Fruit fly (Drosophila melanogaster) whole organism, pupa: ENCODE measurements around the gene Ranbp21.
A peak's percentile ranks its signal among the peaks of the same experiment; 100 is the strongest.

Experiments used
- CG10348 ChIP-seq: fragments of 200-800 bp; sonication (Bioruptor generic); IDR thresholded peaks from 2 replicates; pipeline ENCODE4 v1.3.6; 2022; ENCODE audit warnings: missing biosample characterization, missing genetic modification characterization
- CG12605 ChIP-seq: fragments of 200-800 bp; sonication (Bioruptor generic); IDR thresholded peaks from 2 replicates; pipeline ENCODE4 v1.3.6; 2022; ENCODE audit warnings: missing biosample characterization, missing genetic modification characterization
- CG13204 ChIP-seq: fragments of 200-800 bp; sonication (Bioruptor generic); optimal IDR thresholded peaks from 2 replicates; lab custom pipeline; 2018; ENCODE audit warnings: missing biosample characterization, mild to moderate bottlenecking, missing genetic modification characterization, moderate library complexity
- CG14655 ChIP-seq: fragments of 200-800 bp; sonication (Bioruptor generic); optimal IDR thresholded peaks from 3 replicates; lab custom pipeline; 2017; ENCODE audit warnings: mild to moderate bottlenecking, missing biosample characterization, missing genetic modification reagents, missing genetic modification characterization
- CG15710 ChIP-seq: fragments of 200-800 bp; sonication (Bioruptor generic); optimal IDR thresholded peaks from 2 replicates; lab custom pipeline; 2018; ENCODE audit warnings: missing biosample characterization, mild to moderate bottlenecking, missing genetic modification characterization, moderate library complexity
- CG17806 ChIP-seq: fragments of 200-800 bp; sonication (Bioruptor generic); optimal IDR thresholded peaks from 2 replicates; lab custom pipeline; 2018; ENCODE audit warnings: missing biosample characterization, mild to moderate bottlenecking, missing genetic modification characterization, moderate library complexity
- CG32121 ChIP-seq: fragments of 200-800 bp; sonication (Bioruptor generic); IDR thresholded peaks from 2 replicates; pipeline ENCODE4 v1.3.6; 2022; ENCODE audit warnings: missing biosample characterization, missing genetic modification characterization
- CG34367 ChIP-seq: fragments of 200-800 bp; sonication (Bioruptor generic); optimal IDR thresholded peaks from 2 replicates; lab custom pipeline; 2018; ENCODE audit warnings: missing biosample characterization, mild to moderate bottlenecking, missing genetic modification characterization
- CG4496 ChIP-seq: fragments of 200-800 bp; sonication (Bioruptor generic); IDR thresholded peaks from 3 replicates; pipeline ENCODE4 v1.3.6; 2022; ENCODE audit warnings: missing biosample characterization, missing genetic modification characterization
- CG8159 ChIP-seq: fragments of 200-800 bp; sonication (Bioruptor generic); optimal IDR thresholded peaks from 3 replicates; lab custom pipeline; 2018; ENCODE audit warnings: missing biosample characterization, mild to moderate bottlenecking, missing genetic modification characterization, moderate library complexity
- CG8301 ChIP-seq: fragments of 200-800 bp; sonication (Bioruptor generic); optimal IDR thresholded peaks from 2 replicates; lab custom pipeline; 2018; ENCODE audit warnings: missing biosample characterization, mild to moderate bottlenecking, missing genetic modification characterization
- CG9948 ChIP-seq: fragments of 200-800 bp; sonication (Bioruptor generic); optimal IDR thresholded peaks from 2 replicates; lab custom pipeline; 2018; ENCODE audit warnings: missing biosample characterization, mild to moderate bottlenecking, missing genetic modification characterization, moderate library complexity
- D1 ChIP-seq: fragments of 200-800 bp; sonication (Bioruptor generic); optimal IDR thresholded peaks from 2 replicates; lab custom pipeline; 2018; ENCODE audit warnings: missing biosample characterization, mild to moderate bottlenecking, missing genetic modification characterization, moderate library complexity
- EcR ChIP-seq: fragments of 200-800 bp; sonication (Bioruptor generic); optimal IDR thresholded peaks from 3 replicates; lab custom pipeline; 2019; ENCODE audit warnings: missing biosample characterization, missing genetic modification characterization, mild to moderate bottlenecking, moderate library complexity, missing genetic modification reagents
- Ets98B ChIP-seq: fragments of 200-800 bp; sonication (Bioruptor generic); IDR thresholded peaks from 2 replicates; pipeline ENCODE4 v1.3.6; 2022; ENCODE audit warnings: missing biosample characterization, missing genetic modification characterization
- Pif1A ChIP-seq: fragments of 200-800 bp; sonication (Bioruptor generic); optimal IDR thresholded peaks from 3 replicates; lab custom pipeline; 2016; ENCODE audit warnings: missing biosample characterization, missing genetic modification characterization
- Pif1B ChIP-seq: fragments of 200-800 bp; sonication (Bioruptor generic); optimal IDR thresholded peaks from 3 replicates; lab custom pipeline; 2016; ENCODE audit warnings: missing biosample characterization, missing genetic modification characterization
- Snoo ChIP-seq: fragments of 200-800 bp; sonication (Bioruptor generic); optimal IDR thresholded peaks from 3 replicates; lab custom pipeline; 2017; ENCODE audit warnings: missing biosample characterization, mild to moderate bottlenecking, missing genetic modification characterization, inconsistent platforms
- fd96Ca ChIP-seq: fragments of 200-800 bp; sonication (Bioruptor generic); IDR thresholded peaks from 3 replicates; pipeline ENCODE4 v1.3.6; 2022; ENCODE audit warnings: missing biosample characterization, missing genetic modification characterization
- gl ChIP-seq: fragments of 200-800 bp; sonication (Bioruptor generic); optimal IDR thresholded peaks from 2 replicates; lab custom pipeline; 2018; ENCODE audit warnings: missing biosample characterization, mild to moderate bottlenecking, missing genetic modification characterization
- rn ChIP-seq: fragments of 200-800 bp; sonication (Bioruptor generic); IDR thresholded peaks from 2 replicates; pipeline ENCODE4 v1.3.6; 2022; ENCODE audit warnings: missing biosample characterization, missing genetic modification characterization

Gene Ranbp21

DNA sequence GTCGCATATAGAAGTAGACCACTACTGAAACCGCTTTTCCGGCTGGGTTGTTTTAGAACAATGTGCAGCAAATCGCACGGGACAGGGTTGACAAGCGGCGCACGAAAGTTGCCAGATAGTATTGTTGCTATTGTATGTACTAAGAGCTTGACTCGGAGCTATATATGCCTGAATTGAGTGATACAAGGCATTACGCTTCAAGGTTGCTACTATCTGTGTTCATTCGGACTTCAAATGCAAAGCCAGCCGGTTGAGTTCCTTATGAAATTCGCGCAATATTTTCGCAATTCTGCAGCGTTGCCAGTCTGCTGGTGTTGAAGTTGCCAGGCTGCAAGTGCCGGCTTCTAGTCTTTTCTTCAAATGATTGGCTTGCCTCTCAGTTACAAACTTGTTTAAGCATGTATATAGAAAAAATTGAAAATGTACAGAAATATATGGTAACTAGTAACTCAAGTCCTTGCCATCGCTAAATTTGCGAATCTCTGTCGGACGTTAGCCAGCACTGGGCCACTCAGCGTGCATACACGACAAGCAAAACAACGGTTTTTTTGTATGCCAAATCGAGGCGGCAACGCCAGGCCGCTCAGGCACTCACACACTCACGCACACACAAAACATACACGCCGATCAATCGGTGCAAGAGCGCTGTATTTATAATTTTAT lies at the start of gene Ranbp21, which contains the start of gene Elys:
Ranbp21 (minus strand) TSS at position 513 of the 663 bp plus-strand sequence.
Elys (plus strand) TSS at position 549 of the 663 bp plus-strand sequence.
- TF ChIP-seq Ets98B (GFP tag; lab: Robert Waterston, UW) (no peak), CG8301 (no peak), Pif1A (GFP tag; lab: Kevin White, UChicago) (no peak), gl (tag; lab: Kevin White, UChicago) (no peak), CG14655 (GFP tag; lab: Kevin White, UChicago) (no peak), fd96Ca (GFP tag; lab: Robert Waterston, UW) (peak; percentile 57; the same call in 2 of the 3 replicates), CG4496 (GFP tag; lab: Robert Waterston, UW) (peak; percentile 67), CG17806 (no peak), CG12605 (GFP tag; lab: Robert Waterston, UW) (no peak), CG15710 (peak; percentile 39), rn (GFP tag; lab: Robert Waterston, UW) (no peak), CG34367 (tag; lab: Kevin White, UChicago) (no peak), CG9948 (tag; lab: Kevin White, UChicago) (no peak), D1 (tag; lab: Kevin White, UChicago) (no peak)

dm6 chrX:19701611-19702010 lies 49.5 kb upstream of the Ranbp21 start, which contains the start of gene Tcs4:
Tcs4 (minus strand) TSS chrX:19701755.
- peak; percentile 34; the same call in 1 of the 2 replicates for TF ChIP-seq Ets98B (GFP tag; lab: Robert Waterston, UW)
- TF ChIP-seq fd96Ca (GFP tag; lab: Robert Waterston, UW), result no peak
- TF ChIP-seq, all 21 proteins: peak for 1

DNA sequence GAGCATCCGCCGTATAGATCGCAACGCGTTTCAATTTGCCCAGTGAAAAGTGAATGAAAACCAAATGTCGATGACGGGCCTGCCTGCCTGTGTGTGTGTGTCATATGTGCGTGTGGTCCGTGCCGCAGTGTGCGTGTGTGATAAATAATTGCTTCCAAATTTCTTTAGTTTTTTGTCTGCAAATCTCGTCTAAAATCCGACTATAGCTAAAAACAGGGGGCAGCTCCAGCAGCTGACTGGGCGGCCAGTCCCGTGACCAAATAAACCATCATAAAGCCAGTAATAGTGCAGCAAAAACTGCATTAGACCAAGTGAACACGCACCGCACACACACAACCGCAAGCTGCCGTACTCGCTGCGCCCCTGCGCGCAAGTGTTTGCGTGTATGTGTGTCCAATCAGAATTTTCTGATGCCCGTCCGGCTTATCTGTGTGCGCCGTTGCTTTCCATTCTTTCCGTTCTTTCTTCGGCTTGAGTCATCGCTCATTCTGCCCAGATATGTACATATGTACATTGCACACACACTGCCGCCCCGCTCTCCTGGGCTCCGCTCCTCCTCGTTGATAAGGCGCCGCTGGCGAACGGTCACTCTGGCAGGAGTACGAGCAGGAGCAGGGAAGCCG lies 45.3 kb upstream of the Ranbp21 start:
- TF ChIP-seq CG4496 (GFP tag; lab: Robert Waterston, UW), result 0 out of 3 replicates have a peak, but pooled peaks have one; percentile 17
- 0 out of 3 replicates have a peak, but pooled peaks have one; percentile 23 for TF ChIP-seq fd96Ca (GFP tag; lab: Robert Waterston, UW)
- TF ChIP-seq CG34367 (tag; lab: Kevin White, UChicago), result no peak

dm6 chrX:19696845-19697244 lies 44.8 kb upstream of the Ranbp21 start, which contains the start of gene Cdc42:
Cdc42 (plus strand) TSS chrX:19697091.
- TF ChIP-seq CG15710 (no peak), CG4496 (GFP tag; lab: Robert Waterston, UW) (peak; percentile 42; the same call in 1 of the 3 replicates)

DNA sequence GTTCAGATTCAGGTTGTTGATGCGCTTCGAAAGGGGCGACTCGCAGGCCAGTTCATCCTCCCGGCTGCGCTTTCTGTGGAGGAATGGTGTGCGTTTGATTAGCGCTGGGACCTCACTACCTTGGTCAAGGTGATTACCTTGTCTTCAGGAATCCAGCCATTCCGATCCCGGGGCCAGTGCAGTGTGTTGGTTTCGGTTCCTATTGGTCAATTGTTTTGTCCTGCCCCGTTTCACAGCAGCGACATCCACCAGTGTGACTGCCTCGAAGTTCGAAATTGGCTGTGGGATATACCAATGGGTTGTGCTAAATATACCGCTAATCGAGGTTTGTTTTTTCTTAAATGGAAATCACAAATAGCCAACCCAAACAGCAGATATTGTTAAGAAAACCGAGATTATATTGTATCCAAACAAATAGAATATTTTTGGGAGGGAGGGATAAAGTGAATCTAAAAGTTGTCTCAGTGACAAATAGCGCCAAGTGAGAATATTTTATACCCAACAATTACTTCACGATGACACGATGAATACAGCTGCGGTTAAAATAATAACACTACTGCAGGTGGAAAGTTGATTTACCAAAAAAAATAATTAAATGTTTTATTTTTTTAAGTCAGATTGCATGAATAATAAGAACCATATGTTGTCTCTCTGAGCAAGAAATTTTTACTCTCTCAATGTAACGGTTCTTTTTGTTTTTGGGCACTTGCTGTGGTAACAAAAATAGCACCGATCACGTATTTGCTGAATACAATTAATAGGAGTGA lies 42.9 kb upstream of the Ranbp21 start, which contains the start of gene CG14229:
CG14229 (minus strand) TSS at position 459 of the 767 bp plus-strand sequence.
- TF ChIP-seq Pif1B (GFP tag; lab: Kevin White, UChicago), result peak; percentile 22
- TF ChIP-seq CG8159 (tag; lab: Kevin White, UChicago), result no peak
- no peak for TF ChIP-seq fd96Ca (GFP tag; lab: Robert Waterston, UW)
- peak; percentile 7 for TF ChIP-seq CG15710
- TF ChIP-seq gl (tag; lab: Kevin White, UChicago), result no peak
- no peak for TF ChIP-seq CG13204 (GFP tag; lab: Kevin White, UChicago)
- TF ChIP-seq CG10348 (GFP tag; lab: Robert Waterston, UW), result no peak
- TF ChIP-seq CG8301, result peak; percentile 18
- peak; percentile 3 for TF ChIP-seq Pif1A (GFP tag; lab: Kevin White, UChicago)
- TF ChIP-seq CG34367 (tag; lab: Kevin White, UChicago), result no peak
- TF ChIP-seq Snoo, result peak; percentile 15
- peak; percentile 18; the same call in 1 of the 2 replicates for TF ChIP-seq CG12605 (GFP tag; lab: Robert Waterston, UW)
- TF ChIP-seq rn (GFP tag; lab: Robert Waterston, UW), result no peak
- TF ChIP-seq CG4496 (GFP tag; lab: Robert Waterston, UW), result peak; percentile 79
- peak; percentile 12 for TF ChIP-seq CG17806
- no peak for TF ChIP-seq D1 (tag; lab: Kevin White, UChicago)
- 0 out of 2 replicates have a peak, but pooled peaks have one; percentile 45 for TF ChIP-seq Ets98B (GFP tag; lab: Robert Waterston, UW)
- no peak for TF ChIP-seq CG32121 (GFP tag; lab: Robert Waterston, UW)
- no peak for TF ChIP-seq CG9948 (tag; lab: Kevin White, UChicago)
- no peak for TF ChIP-seq CG14655 (GFP tag; lab: Kevin White, UChicago)
- no peak for TF ChIP-seq EcR (GFP tag; lab: Kevin White, UChicago)
